Fruit fly (Drosophila melanogaster): ENCODE data around the gene Cbs.

DNA sequence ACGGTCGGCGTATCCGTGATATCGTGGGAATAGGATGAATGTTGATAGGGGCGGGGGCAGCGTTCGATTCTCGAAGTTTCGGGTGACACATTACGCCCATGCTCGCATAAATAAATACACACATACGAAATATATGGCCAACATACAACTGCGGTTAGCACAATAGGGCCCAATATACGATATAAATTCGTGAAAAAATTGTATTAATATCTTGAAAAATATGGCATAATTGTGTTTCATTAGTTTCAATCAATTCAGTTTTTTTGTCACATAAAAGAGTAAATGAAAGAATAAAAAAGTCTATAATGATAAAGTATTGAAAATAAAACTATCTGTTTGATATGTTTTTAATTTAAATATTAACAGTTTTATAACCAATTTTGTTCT, 9.0 kb upstream of the Cbs start:
- TF ChIP-seq dsf (GFP tag; optimal IDR thresholded peaks at IDR 0.05; ENCODE audit: borderline replicate concordance) (no peak), Dif (GFP tag; optimal IDR thresholded peaks at IDR 0.05; ENCODE audit: partially characterized antibody) (no peak)

All from whole organism, wandering third instar larva.